Worm (Caenorhabditis elegans) whole organism, L4 larva: ENCODE measurements around the gene nlp-13.

Source experiments
- F26F4.8 ChIP-seq: fragments of 200-800 bp; sonication (Bioruptor generic); conservative IDR thresholded peaks from 2 replicates; pipeline ENCODE4 v1.3.6; 2022; ENCODE audit warnings: missing genetic modification characterization, missing compliant biosample characterization
- Y105C5A.15 ChIP-seq: fragments of 200-800 bp; sonication (Bioruptor generic); IDR thresholded peaks from 2 replicates; pipeline ENCODE4 v1.3.6; 2022; ENCODE audit warnings: missing genetic modification characterization, missing compliant biosample characterization
- Y48G9A.11 ChIP-seq: fragments of 200-800 bp; sonication (Bioruptor generic); IDR thresholded peaks from 2 replicates; pipeline ENCODE4 v1.3.6; 2022; ENCODE audit warnings: missing genetic modification reagents, missing genetic modification characterization, missing compliant biosample characterization
- Y75B8A.6 ChIP-seq: fragments of 200-800 bp; sonication (Bioruptor generic); IDR thresholded peaks from 2 replicates; pipeline ENCODE4 v1.3.6; 2022; ENCODE audit warnings: missing genetic modification reagents, missing genetic modification characterization, missing compliant biosample characterization
- aha-1 ChIP-seq: fragments of 150-350 bp; peaks from one replicate; lab custom pipeline; 2014; ENCODE audit warnings: missing biosample characterization, missing genetic modification characterization
- aly-2 ChIP-seq: sonication (generic microtip); optimal IDR thresholded peaks from 2 replicates; lab custom pipeline; 2018; ENCODE audit warnings: missing biosample characterization, missing genetic modification characterization
- ama-1 ChIP-seq: fragments of 150-350 bp; optimal IDR thresholded peaks from 2 replicates; lab custom pipeline; 2014; ENCODE audit warnings: inconsistent platforms, mixed read lengths
- arid-1 ChIP-seq: fragments of 200-800 bp; sonication (Bioruptor generic); conservative IDR thresholded peaks from 2 replicates; pipeline ENCODE4 v1.3.6; 2022; ENCODE audit warnings: missing genetic modification reagents, missing genetic modification characterization, missing compliant biosample characterization
- attf-4 ChIP-seq: sonication (generic microtip); optimal IDR thresholded peaks from 3 replicates; lab custom pipeline; 2017; ENCODE audit warnings: missing biosample characterization, missing genetic modification characterization
- ceh-20 ChIP-seq: fragments of 200-800 bp; sonication (Bioruptor generic); IDR thresholded peaks from 2 replicates; pipeline ENCODE4 v1.3.6; 2022; ENCODE audit warnings: missing genetic modification reagents, missing genetic modification characterization, missing compliant biosample characterization
- ceh-32 ChIP-seq: sonication (generic microtip); optimal IDR thresholded peaks from 2 replicates; lab custom pipeline; 2016; ENCODE audit warnings: mild to moderate bottlenecking, missing genetic modification characterization, missing compliant biosample characterization; ENCODE audit not compliant: poor library complexity
- ceh-82 ChIP-seq: sonication (generic microtip); optimal IDR thresholded peaks from 2 replicates; lab custom pipeline; 2017; ENCODE audit warnings: missing biosample characterization, missing genetic modification characterization
- cey-2 ChIP-seq: sonication (generic microtip); optimal IDR thresholded peaks from 3 replicates; lab custom pipeline; 2017; ENCODE audit warnings: missing genetic modification characterization, mild to moderate bottlenecking, missing compliant biosample characterization, antibody characterized with exemption, borderline replicate concordance; ENCODE audit not compliant: insufficient read depth
- daf-16 ChIP-seq, 3 experiments: sonication (generic microtip); optimal IDR thresholded peaks; 2 replicates each; lab custom pipeline; 2016 to 2017; ENCODE audit warnings: missing genetic modification characterization in 3 of 3, missing genetic modification reagents in 3 of 3, mild to moderate bottlenecking in 2 of 3, missing compliant biosample characterization in 2 of 3, missing biosample characterization in 1 of 3, moderate library complexity in 1 of 3
- daf-8 ChIP-seq: fragments of 200-800 bp; sonication (Bioruptor generic); IDR thresholded peaks from 2 replicates; pipeline ENCODE4 v1.3.6; 2022; ENCODE audit warnings: missing genetic modification characterization, missing compliant biosample characterization
- dmd-6 ChIP-seq: fragments of 200-800 bp; sonication (Bioruptor generic); IDR thresholded peaks from 2 replicates; pipeline ENCODE4 v1.3.6; 2022; ENCODE audit warnings: missing genetic modification reagents, missing genetic modification characterization, missing compliant biosample characterization
- dpl-1 ChIP-seq: fragments of 150-350 bp; optimal IDR thresholded peaks from 2 replicates; lab custom pipeline; 2014; ENCODE audit warnings: missing biosample characterization, missing genetic modification reagents, missing genetic modification characterization
- duxl-1 ChIP-seq: sonication (generic microtip); optimal IDR thresholded peaks from 2 replicates; lab custom pipeline; 2016; ENCODE audit warnings: mild to moderate bottlenecking, missing genetic modification characterization, moderate library complexity, missing compliant biosample characterization; ENCODE audit not compliant: poor library complexity
- dve-1 ChIP-seq: sonication (generic microtip); optimal IDR thresholded peaks from 2 replicates; lab custom pipeline; 2017; ENCODE audit warnings: antibody characterized with exemption, mild to moderate bottlenecking, missing genetic modification characterization, missing compliant biosample characterization; ENCODE audit not compliant: insufficient read depth
- egl-43 ChIP-seq: fragments of 200-800 bp; sonication (Bioruptor generic); IDR thresholded peaks from 2 replicates; pipeline ENCODE4 v1.3.6; 2022; ENCODE audit warnings: missing genetic modification reagents, missing genetic modification characterization, missing compliant biosample characterization
- hif-1 ChIP-seq, 2 experiments: sonication (generic microtip); optimal IDR thresholded peaks; 2 replicates each; lab custom pipeline; 2016 to 2017; ENCODE audit warnings: missing compliant biosample characterization in 2 of 2, missing genetic modification characterization in 2 of 2, missing genetic modification reagents in 2 of 2, missing genotype in 2 of 2, mild to moderate bottlenecking in 1 of 2
- hlh-11 ChIP-seq: fragments of 200-800 bp; sonication (Bioruptor generic); optimal IDR thresholded peaks from 2 replicates; lab custom pipeline; 2018; ENCODE audit warnings: mild to moderate bottlenecking, missing genetic modification characterization, missing compliant biosample characterization
- lim-7 ChIP-seq: fragments of 200-800 bp; sonication (Bioruptor generic); IDR thresholded peaks from 2 replicates; pipeline ENCODE4 v1.3.6; 2022; ENCODE audit warnings: missing genetic modification characterization, missing compliant biosample characterization
- lin-1 ChIP-seq: fragments of 200-800 bp; sonication (Bioruptor generic); IDR thresholded peaks from 2 replicates; pipeline ENCODE4 v1.3.6; 2022; ENCODE audit warnings: missing genetic modification reagents, missing genetic modification characterization, missing compliant biosample characterization
- lin-29 ChIP-seq: fragments of 200-800 bp; sonication (Bioruptor generic); IDR thresholded peaks from 2 replicates; pipeline ENCODE4 v1.3.6; 2022; ENCODE audit warnings: missing genetic modification reagents, missing genetic modification characterization, missing compliant biosample characterization
- lin-39 ChIP-seq: fragments of 150-350 bp; optimal IDR thresholded peaks from 2 replicates; lab custom pipeline; 2014; ENCODE audit warnings: missing biosample characterization, missing genetic modification reagents, missing genetic modification characterization
- madf-9 ChIP-seq: fragments of 200-800 bp; sonication (Bioruptor generic); conservative IDR thresholded peaks from 2 replicates; pipeline ENCODE4 v1.3.6; 2022; ENCODE audit warnings: missing genetic modification reagents, missing genetic modification characterization, missing compliant biosample characterization
- mdt-29 ChIP-seq: fragments of 200-800 bp; sonication (Bioruptor generic); IDR thresholded peaks from 2 replicates; pipeline ENCODE4 v1.3.6; 2022; ENCODE audit warnings: missing genetic modification reagents, missing genetic modification characterization, missing compliant biosample characterization
- mes-2 ChIP-seq: sonication (generic microtip); optimal IDR thresholded peaks from 2 replicates; lab custom pipeline; 2016; ENCODE audit warnings: missing genotype, mild to moderate bottlenecking, missing genetic modification characterization, missing compliant biosample characterization; ENCODE audit not compliant: poor library complexity, severe bottlenecking
- mxl-2 ChIP-seq: fragments of 200-800 bp; sonication (Bioruptor generic); conservative IDR thresholded peaks from 2 replicates; pipeline ENCODE4 v1.3.6; 2022; ENCODE audit warnings: missing genetic modification reagents, missing genetic modification characterization, missing compliant biosample characterization
- nhr-10 ChIP-seq: fragments of 150-350 bp; optimal IDR thresholded peaks from 2 replicates; lab custom pipeline; 2014; ENCODE audit warnings: missing biosample characterization, missing genetic modification characterization
- nhr-102 ChIP-seq: sonication (generic microtip); optimal IDR thresholded peaks from 2 replicates; lab custom pipeline; 2016; ENCODE audit warnings: mild to moderate bottlenecking, missing genetic modification characterization, moderate library complexity, missing compliant biosample characterization
- nhr-237 ChIP-seq: sonication (generic microtip); optimal IDR thresholded peaks from 2 replicates; lab custom pipeline; 2017; ENCODE audit warnings: missing biosample characterization, missing genetic modification characterization
- nhr-25 ChIP-seq: sonication (generic microtip); optimal IDR thresholded peaks from 2 replicates; lab custom pipeline; 2017; ENCODE audit warnings: missing genetic modification characterization, mild to moderate bottlenecking, missing compliant biosample characterization, antibody characterized with exemption, moderate library complexity, borderline replicate concordance; ENCODE audit not compliant: insufficient read depth
- nhr-41 ChIP-seq: fragments of 200-800 bp; sonication (Bioruptor generic); IDR thresholded peaks from 2 replicates; pipeline ENCODE4 v1.3.6; 2022; ENCODE audit warnings: missing genetic modification reagents, missing genetic modification characterization, missing compliant biosample characterization
- nhr-42 ChIP-seq: fragments of 200-800 bp; sonication (Bioruptor generic); IDR thresholded peaks from 2 replicates; pipeline ENCODE4 v1.3.6; 2022; ENCODE audit warnings: missing genetic modification characterization, missing compliant biosample characterization
- nhr-48 ChIP-seq: sonication (generic microtip); optimal IDR thresholded peaks from 2 replicates; lab custom pipeline; 2016; ENCODE audit warnings: mild to moderate bottlenecking, missing genetic modification characterization, missing compliant biosample characterization
- nhr-6 ChIP-seq: fragments of 150-350 bp; optimal IDR thresholded peaks from 2 replicates; lab custom pipeline; 2014; ENCODE audit warnings: missing biosample characterization, missing genetic modification characterization
- nhr-77 ChIP-seq: fragments of 150-350 bp; optimal IDR thresholded peaks from 2 replicates; lab custom pipeline; 2014; ENCODE audit warnings: missing biosample characterization, missing genetic modification characterization
- pha-4 ChIP-seq, 2 experiments: fragments of 150-350 bp in 1 of 2; fragments of 200-800 bp in 1 of 2; sonication (Bioruptor generic) in 1 of 2; IDR thresholded peaks in 1 of 2; optimal IDR thresholded peaks in 1 of 2; 2 replicates each; pipeline versions ENCODE4 v1.3.6 to Lab custom; 2014 to 2022; ENCODE audit warnings: missing genetic modification characterization in 2 of 2, missing genetic modification reagents in 2 of 2, missing biosample characterization in 1 of 2, missing compliant biosample characterization in 1 of 2
- php-3 ChIP-seq: fragments of 200-800 bp; sonication (Bioruptor generic); IDR thresholded peaks from 2 replicates; pipeline ENCODE4 v1.3.6; 2022; ENCODE audit warnings: missing genetic modification reagents, missing genetic modification characterization, missing compliant biosample characterization
- pqm-1 ChIP-seq: sonication (generic microtip); optimal IDR thresholded peaks from 2 replicates; lab custom pipeline; 2017; ENCODE audit warnings: missing biosample characterization, missing genetic modification characterization
- snpc-4 ChIP-seq: fragments of 150-350 bp; optimal IDR thresholded peaks from 2 replicates; lab custom pipeline; 2014; ENCODE audit warnings: missing biosample characterization, missing genetic modification characterization
- tag-97 ChIP-seq: fragments of 200-800 bp; sonication (Bioruptor generic); IDR thresholded peaks from 2 replicates; pipeline ENCODE4 v1.3.6; 2022; ENCODE audit warnings: missing genetic modification characterization, missing compliant biosample characterization
- tra-1 ChIP-seq: fragments of 200-800 bp; sonication (Bioruptor generic); IDR thresholded peaks from 2 replicates; pipeline ENCODE4 v1.3.6; 2022; ENCODE audit warnings: missing genetic modification reagents, missing genetic modification characterization, missing compliant biosample characterization
- unc-62 ChIP-seq, 3 experiments: fragments of 150-350 bp in 1 of 3; sonication (generic microtip); optimal IDR thresholded peaks in 2 of 3; peaks in 1 of 3; 1 replicate in 1 of 3; 2 replicates in 2 of 3; lab custom pipeline; 2014 to 2017; ENCODE audit warnings: missing biosample characterization in 3 of 3, missing genetic modification characterization in 3 of 3, missing genetic modification reagents in 3 of 3, missing genotype in 1 of 3
- zag-1 ChIP-seq: fragments of 150-350 bp; optimal IDR thresholded peaks from 2 replicates; lab custom pipeline; 2014; ENCODE audit warnings: missing biosample characterization, missing genetic modification characterization
- zfp-2 ChIP-seq: sonication (generic microtip); optimal IDR thresholded peaks from 2 replicates; lab custom pipeline; 2016; ENCODE audit warnings: mild to moderate bottlenecking, missing genetic modification characterization, missing compliant biosample characterization
- ztf-11 ChIP-seq: fragments of 150-350 bp; optimal IDR thresholded peaks from 2 replicates; lab custom pipeline; 2014; ENCODE audit warnings: missing biosample characterization, missing genetic modification characterization

nlp-13 gene

DNA sequence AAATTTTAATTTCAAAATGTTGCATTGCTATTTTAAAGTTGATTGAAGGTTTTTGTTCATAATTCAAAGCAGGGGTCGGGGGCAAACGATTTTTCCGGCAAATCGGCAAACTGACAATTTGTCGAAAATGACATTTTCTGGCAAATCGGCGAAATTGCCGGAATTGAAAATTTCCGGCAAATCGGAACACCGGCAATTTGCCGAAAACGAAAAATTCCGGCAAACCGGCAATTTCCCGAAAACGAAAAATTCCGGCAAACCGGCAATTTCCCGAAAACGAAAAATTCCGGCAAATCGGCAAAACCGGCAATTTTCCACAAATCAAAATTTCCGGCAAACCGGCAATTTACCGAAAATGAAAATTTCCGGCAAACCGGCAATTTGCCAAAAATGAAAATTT is 46.0 kb upstream of the nlp-13 start (continued):
- TF ChIP-seq tra-1 (GFP tag; lab: Robert Waterston, UW) (no peak; the same call in 1 of the 2 replicates), daf-8 (GFP tag; lab: Robert Waterston, UW) (no peak), attf-4 (tag; lab: Kevin White, UChicago) (no peak), unc-62 (GFP tag; optimal IDR thresholded peaks at IDR 0.05 in 1 of 2; lab: Kevin White, UChicago) (no peak), unc-62 (tag; optimal IDR thresholded peaks at IDR 0.05; lab: Kevin White, UChicago) (no peak), hlh-11 (no peak), nhr-77 (tag; lab: Kevin White, UChicago) (no peak), zfp-2 (tag; lab: Kevin White, UChicago) (no peak), nhr-6 (tag; lab: Kevin White, UChicago) (no peak), nhr-41 (GFP tag; lab: Robert Waterston, UW) (no peak), dve-1 (no peak), ama-1 (lab: Kevin White, UChicago) (no peak), aly-2 (tag; lab: Kevin White, UChicago) (no peak), pqm-1 (tag; lab: Kevin White, UChicago) (no peak), ceh-32 (no peak), madf-9 (GFP tag; lab: Robert Waterston, UW) (no peak), arid-1 (no peak; the same call in 1 of the 2 replicates), ceh-82 (tag; lab: Kevin White, UChicago) (no peak), dmd-6 (GFP tag; lab: Robert Waterston, UW) (peak; percentile 45), daf-16 (GFP tag; optimal IDR thresholded peaks at IDR 0.05; lab: Kevin White, UChicago) (no peak), daf-16 (tag; optimal IDR thresholded peaks at IDR 0.05; lab: Kevin White, UChicago) (no peak), lin-29 (GFP tag; lab: Robert Waterston, UW) (peak; percentile 46; the same call in 1 of the 2 replicates), mdt-29 (peak; percentile 39; the same call in 1 of the 2 replicates), dpl-1 (no peak), nhr-25 (tag; lab: Kevin White, UChicago) (no peak), lin-1 (GFP tag; lab: Robert Waterston, UW) (no peak), F26F4.8 (GFP tag; lab: Robert Waterston, UW) (no peak), nhr-10 (no peak), hif-1 (tag; optimal IDR thresholded peaks at IDR 0.05; lab: Kevin White, UChicago) (no peak), nhr-42 (GFP tag; lab: Robert Waterston, UW) (no peak), snpc-4 (tag; lab: Kevin White, UChicago) (no peak), lim-7 (GFP tag; lab: Robert Waterston, UW) (no peak), ceh-20 (GFP tag; lab: Robert Waterston, UW) (no peak), Y48G9A.11 (GFP tag; lab: Robert Waterston, UW) (no peak), nhr-48 (tag; lab: Kevin White, UChicago) (no peak), tag-97 (GFP tag; lab: Robert Waterston, UW) (no peak), nhr-102 (tag; lab: Kevin White, UChicago) (no peak), Y105C5A.15 (GFP tag; lab: Robert Waterston, UW) (no peak), ztf-11 (tag; lab: Kevin White, UChicago) (no peak), Y75B8A.6 (GFP tag; lab: Robert Waterston, UW) (no peak), php-3 (GFP tag; lab: Robert Waterston, UW) (peak; percentile 12; the same call in 1 of the 2 replicates), lin-39 (tag; lab: Kevin White, UChicago) (no peak), mes-2 (no peak), mxl-2 (GFP tag; lab: Robert Waterston, UW) (no peak), pha-4 (GFP tag; IDR thresholded peaks at IDR 0.05; lab: Robert Waterston, UW) (no peak), pha-4 (tag; optimal IDR thresholded peaks at IDR 0.05; lab: Kevin White, UChicago) (no peak), zag-1 (no peak), egl-43 (GFP tag; lab: Robert Waterston, UW) (peak; percentile 47; the same call in 1 of the 2 replicates), cey-2 (tag; lab: Kevin White, UChicago) (no peak), nhr-237 (tag; lab: Kevin White, UChicago) (no peak), aha-1 (tag; lab: Kevin White, UChicago) (no peak), duxl-1 (tag; lab: Kevin White, UChicago) (peak; percentile 21)
